Worm (Caenorhabditis elegans): Measurements from ENCODE around the gene ZK1320.7.

Gene ZK1320.7

DNA sequence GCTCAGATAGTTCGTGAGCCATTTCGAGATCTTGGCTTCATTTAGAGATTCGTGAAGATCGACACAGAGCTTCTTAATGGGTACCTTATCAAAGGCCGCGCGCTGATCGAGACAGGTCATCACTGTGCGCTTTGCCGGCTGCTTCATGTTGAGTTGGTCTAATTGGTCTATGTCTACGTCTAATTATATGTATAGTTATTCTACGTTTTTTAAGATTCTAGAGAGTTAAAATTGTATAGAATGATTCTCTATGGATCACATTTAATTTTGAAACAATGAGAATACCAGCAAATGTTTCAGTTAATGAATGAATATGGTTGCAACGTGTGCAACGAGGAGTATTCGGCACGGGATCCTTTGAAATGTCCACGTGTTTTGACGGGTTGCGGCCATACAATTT, 3.3 kb downstream of the ZK1320.7 start, which contains the start of gene arc-1:
arc-1 (plus strand) TSS at position 301 of the 400 bp plus-strand sequence.
- TF ChIP-seq hlh-15 (tag; optimal IDR thresholded peaks at IDR 0.05) (no peak), ama-1 (optimal IDR thresholded peaks at IDR 0.05) (no peak), C08G9.2 (tag; optimal IDR thresholded peaks at IDR 0.05) (no peak), ztf-16 (tag; optimal IDR thresholded peaks at IDR 0.05) (no peak), ceh-24 (tag; optimal IDR thresholded peaks at IDR 0.05) (no peak), lin-11 (tag; optimal IDR thresholded peaks at IDR 0.05) (no peak), pat-9 (tag; optimal IDR thresholded peaks at IDR 0.05) (no peak), pha-4 (tag; optimal IDR thresholded peaks at IDR 0.05) (no peak), nfya-1 (tag; optimal IDR thresholded peaks at IDR 0.05) (no peak), dve-1 (tag; optimal IDR thresholded peaks at IDR 0.05) (no peak), ttx-3 (tag; optimal IDR thresholded peaks at IDR 0.05) (no peak)

DNA sequence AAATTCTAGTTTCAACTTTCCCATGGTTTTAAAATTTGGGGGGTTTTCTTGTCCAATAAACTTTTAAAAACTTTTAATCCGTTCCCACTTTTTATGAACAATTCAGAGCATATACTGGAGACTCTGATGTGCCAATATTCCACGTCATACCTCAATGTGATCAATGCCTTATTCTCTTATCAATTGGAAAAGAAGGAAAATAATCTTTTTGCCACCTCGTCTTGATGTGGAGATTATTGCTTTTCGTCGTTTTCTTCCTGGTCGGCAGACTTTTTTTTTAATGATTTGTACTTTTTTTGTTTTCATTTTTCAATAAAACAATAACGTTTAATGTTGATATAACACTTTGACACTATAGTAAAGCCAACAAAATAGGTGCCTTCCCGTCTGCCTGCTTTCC, 6.1 kb downstream of the ZK1320.7 start:
- TF ChIP-seq fkh-10 (GFP tag; optimal IDR thresholded peaks at IDR 0.05) = no peak
- TF ChIP-seq lim-6 (tag; optimal IDR thresholded peaks at IDR 0.05) = no peak
- no peak for TF ChIP-seq dve-1 (tag; optimal IDR thresholded peaks at IDR 0.05)
- TF ChIP-seq unc-3 (GFP tag; conservative IDR thresholded peaks at IDR 0.05) = no peak
- TF ChIP-seq unc-3 (tag; optimal IDR thresholded peaks at IDR 0.05) = no peak

ce11 chrII:9679842-9680241, 8.4 kb downstream of the ZK1320.7 start:
- TF ChIP-seq ceh-45 (GFP tag; IDR thresholded peaks at IDR 0.05) (no peak), ceh-6 (GFP tag; optimal IDR thresholded peaks at IDR 0.05) (no peak)

DNA sequence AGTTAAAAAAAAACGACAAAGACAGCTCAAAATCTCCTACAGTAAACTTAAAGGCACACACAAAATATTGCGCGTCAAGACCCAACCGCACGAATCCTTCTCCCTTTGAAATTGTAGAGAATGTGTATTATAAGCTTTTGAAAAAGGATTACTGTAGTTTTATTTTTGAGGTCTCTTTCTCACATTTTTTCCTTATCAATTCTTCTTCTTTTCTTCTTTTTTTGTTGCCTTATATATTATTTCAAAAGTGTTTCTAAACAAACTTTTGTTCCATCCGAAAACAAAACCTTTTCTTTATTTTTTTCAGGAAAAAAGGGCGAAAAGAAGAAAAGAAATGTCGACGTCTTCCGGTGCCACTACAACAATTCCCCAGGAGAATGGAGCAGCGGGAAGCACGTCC, 9.1 kb downstream of the ZK1320.7 start, which contains the start of gene ZK1320.13:
ZK1320.13 (plus strand) TSS at position 301 of the 400 bp plus-strand sequence.
- TF ChIP-seq elt-2 (tag; optimal IDR thresholded peaks at IDR 0.05) = no peak
- no peak for TF ChIP-seq nhr-232 (tag; optimal IDR thresholded peaks at IDR 0.05)
- TF ChIP-seq syd-9 (tag; optimal IDR thresholded peaks at IDR 0.05) = no peak
- TF ChIP-seq ceh-19 (GFP tag; optimal IDR thresholded peaks at IDR 0.05) = no peak
- no peak for TF ChIP-seq fkh-10 (GFP tag; optimal IDR thresholded peaks at IDR 0.05)
- TF ChIP-seq fax-1 (tag; optimal IDR thresholded peaks at IDR 0.05) = no peak
- no peak for TF ChIP-seq ceh-14 (tag; optimal IDR thresholded peaks at IDR 0.05)
- TF ChIP-seq C38D4.7 (GFP tag; optimal IDR thresholded peaks at IDR 0.05) = no peak
- no peak for TF ChIP-seq unc-3 (GFP tag; conservative IDR thresholded peaks at IDR 0.05)
- TF ChIP-seq unc-3 (tag; optimal IDR thresholded peaks at IDR 0.05) = no peak
- no peak for TF ChIP-seq ceh-45 (GFP tag; IDR thresholded peaks at IDR 0.05)

DNA sequence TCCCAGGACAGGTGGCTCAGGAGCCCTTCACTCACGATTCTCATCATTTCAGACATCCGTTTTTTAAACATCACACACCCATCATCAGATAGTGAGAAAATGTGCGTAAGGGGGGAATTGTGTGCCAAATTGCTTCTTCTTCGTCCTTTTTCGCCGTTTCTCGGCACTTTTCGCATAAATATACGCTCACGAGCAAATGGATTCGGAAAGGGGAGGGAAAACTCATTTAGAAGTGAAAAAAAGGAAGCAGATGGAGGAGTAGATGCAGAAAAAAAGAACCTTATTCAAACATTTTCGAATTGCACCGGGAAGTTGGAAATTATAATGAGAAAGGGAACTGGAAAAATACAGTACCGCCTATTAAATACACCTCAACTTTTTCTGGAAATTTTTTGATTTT, 10.6 kb downstream of the ZK1320.7 start:
- TF ChIP-seq hlh-6 (tag; optimal IDR thresholded peaks at IDR 0.05) (no peak), unc-42 (tag; optimal IDR thresholded peaks at IDR 0.05) (peak; percentile 50), sox-4 (tag; optimal IDR thresholded peaks at IDR 0.05) (no peak)

ce11 chrII:9684175-9684574, 12.8 kb downstream of the ZK1320.7 start:
- TF ChIP-seq ceh-2 (tag; optimal IDR thresholded peaks at IDR 0.05) (no peak), ceh-24 (tag; optimal IDR thresholded peaks at IDR 0.05) (no peak), gmeb-2 (tag; optimal IDR thresholded peaks at IDR 0.05) (no peak), hlh-30 (tag; optimal IDR thresholded peaks at IDR 0.05; ENCODE audit: insufficient read depth) (no peak), ceh-14 (tag; optimal IDR thresholded peaks at IDR 0.05) (no peak), K09A11.1 (tag; optimal IDR thresholded peaks at IDR 0.05; ENCODE audit: insufficient read depth) (no peak), ceh-18 (tag; optimal IDR thresholded peaks at IDR 0.05) (no peak), nhr-11 (tag; optimal IDR thresholded peaks at IDR 0.05) (no peak), tbx-2 (tag; optimal IDR thresholded peaks at IDR 0.05) (no peak), pat-9 (tag; optimal IDR thresholded peaks at IDR 0.05) (no peak), ceh-34 (tag; optimal IDR thresholded peaks at IDR 0.05) (no peak), unc-55 (GFP tag; optimal IDR thresholded peaks at IDR 0.05) (no peak), sdc-2 (tag; optimal IDR thresholded peaks at IDR 0.05) (no peak), elt-2 (tag; optimal IDR thresholded peaks at IDR 0.05) (no peak)

All from whole organism, late embryonic.